Worm (Caenorhabditis elegans) whole organism, L1 larva: ENCODE data around the gene C17A2.4.

ENCODE experiments used
- ama-1 ChIP-seq: fragments of 150-350 bp; optimal IDR thresholded peaks from 2 replicates; lab custom pipeline; 2014
- blmp-1 ChIP-seq: fragments of 150-350 bp; optimal IDR thresholded peaks from 2 replicates; lab custom pipeline; 2014; ENCODE audit warnings: missing biosample characterization, missing genetic modification characterization
- dsc-1 ChIP-seq: sonication (generic microtip); optimal IDR thresholded peaks from 2 replicates; lab custom pipeline; 2016; ENCODE audit warnings: mild to moderate bottlenecking, missing genetic modification characterization, missing compliant biosample characterization
- egl-13 ChIP-seq: sonication (generic microtip); optimal IDR thresholded peaks from 2 replicates; lab custom pipeline; 2016; ENCODE audit warnings: missing genotype, missing genetic modification reagents, missing genetic modification characterization, missing compliant biosample characterization
- elt-3 ChIP-seq, 6 experiments: fragments of 150-350 bp in 1 of 6; sonication (generic microtip); optimal IDR thresholded peaks; 2 replicates each; lab custom pipeline; 2017 to 2018; ENCODE audit warnings: missing biosample characterization in 6 of 6, missing genetic modification characterization in 6 of 6, inconsistent platforms in 1 of 6
- fkh-10 ChIP-seq: sonication (generic microtip); optimal IDR thresholded peaks from 2 replicates; lab custom pipeline; 2017; ENCODE audit warnings: missing biosample characterization, missing genetic modification reagents, missing genetic modification characterization
- lin-14 ChIP-seq: fragments of 200-800 bp; sonication (Bioruptor generic); optimal IDR thresholded peaks from 2 replicates; lab custom pipeline; 2018; ENCODE audit warnings: mild to moderate bottlenecking, missing genetic modification characterization, moderate library complexity, missing compliant biosample characterization
- lin-15B ChIP-seq: fragments of 150-350 bp; sonication (generic microtip); optimal IDR thresholded peaks from 3 replicates; lab custom pipeline; 2014; ENCODE audit warnings: missing biosample characterization, missing genetic modification characterization
- mep-1 ChIP-seq: fragments of 150-350 bp; optimal IDR thresholded peaks from 2 replicates; lab custom pipeline; 2014; ENCODE audit warnings: missing biosample characterization, missing genetic modification characterization
- nhr-12 ChIP-seq: sonication (generic microtip); optimal IDR thresholded peaks from 2 replicates; lab custom pipeline; 2017; ENCODE audit warnings: missing biosample characterization, missing genetic modification characterization
- nhr-28 ChIP-seq: fragments of 150-350 bp; optimal IDR thresholded peaks from 2 replicates; lab custom pipeline; 2014; ENCODE audit warnings: missing biosample characterization, missing genetic modification characterization
- snpc-4 ChIP-seq: fragments of 150-350 bp; optimal IDR thresholded peaks from 2 replicates; lab custom pipeline; 2014; ENCODE audit warnings: missing biosample characterization, missing genetic modification characterization

ce11 chrII:3835915-3836314 lies 3.7 kb upstream of the C17A2.4 start, which contains the start of gene oac-4:
- TF ChIP-seq fkh-10 (GFP tag; lab: Kevin White, UChicago), result no peak
- TF ChIP-seq blmp-1 (tag; lab: Kevin White, UChicago), result no peak
- no peak for TF ChIP-seq lin-14
- TF ChIP-seq lin-15B, result no peak
- TF ChIP-seq elt-3 (tag; optimal IDR thresholded peaks at IDR 0.05; lab: Kevin White, UChicago), result no peak
- TF ChIP-seq mep-1 (tag; lab: Kevin White, UChicago), result no peak
- no peak for TF ChIP-seq nhr-12 (tag; lab: Kevin White, UChicago)
- TF ChIP-seq ama-1, result no peak
- TF ChIP-seq snpc-4 (tag; lab: Kevin White, UChicago), result no peak
- TF ChIP-seq dsc-1 (tag; lab: Kevin White, UChicago), result no peak
- no peak for TF ChIP-seq nhr-28
- TF ChIP-seq egl-13 (tag; lab: Kevin White, UChicago), result no peak
